Worm (Caenorhabditis elegans) whole organism, early embryonic: ENCODE measurements around the gene nlp-11.

ENCODE experiments used
- flt-1 ChIP-seq: fragments of 200-800 bp; sonication (Bioruptor generic); IDR thresholded peaks from 2 replicates; pipeline ENCODE4 v1.3.6; 2022; ENCODE audit warnings: missing genetic modification characterization, missing compliant biosample characterization
- scrt-1 ChIP-seq: fragments of 200-800 bp; sonication (Bioruptor generic); IDR thresholded peaks from 2 replicates; pipeline ENCODE4 v1.3.6; 2022; ENCODE audit warnings: missing genetic modification characterization, missing compliant biosample characterization

DNA sequence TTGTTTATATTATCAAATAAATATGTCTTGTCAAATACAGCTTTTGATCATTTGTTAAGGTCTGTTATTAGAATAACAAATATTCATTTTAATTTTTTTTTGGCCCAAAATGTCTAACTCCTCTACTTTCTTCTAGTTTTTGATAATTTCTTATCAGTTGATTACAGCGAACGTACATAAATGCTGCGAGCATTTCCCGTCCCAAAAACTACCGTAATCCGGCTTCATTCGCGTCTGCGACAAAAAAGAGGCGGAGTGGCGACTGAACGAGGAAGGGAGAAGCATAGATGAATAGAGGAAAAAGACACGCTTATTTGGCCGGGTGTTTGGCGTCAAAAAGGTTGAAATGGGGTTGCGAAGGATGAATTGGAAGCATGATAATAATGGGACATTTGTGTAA lies 48.8 kb upstream of the nlp-11 start:
- TF ChIP-seq scrt-1 (GFP tag; lab: Robert Waterston, UW) = no peak
- no peak for TF ChIP-seq flt-1 (GFP tag; lab: Robert Waterston, UW)
